Worm (Caenorhabditis elegans) whole organism, L4/young adult: ENCODE measurements around the gene npr-32.

ENCODE experiments used
- W03F9.2 ChIP-seq: fragments of 150-350 bp; optimal IDR thresholded peaks from 2 replicates; lab custom pipeline; 2014; ENCODE audit warnings: missing biosample characterization, missing genetic modification characterization
- dao-5 ChIP-seq: sonication (generic microtip); optimal IDR thresholded peaks from 2 replicates; lab custom pipeline; 2016; ENCODE audit warnings: missing genotype, missing genetic modification characterization, moderate library complexity, missing compliant biosample characterization
- him-1 ChIP-seq: sonication (generic microtip); optimal IDR thresholded peaks from 2 replicates; lab custom pipeline; 2016; ENCODE audit warnings: missing genotype, missing genetic modification reagents, missing genetic modification characterization, missing compliant biosample characterization

DNA sequence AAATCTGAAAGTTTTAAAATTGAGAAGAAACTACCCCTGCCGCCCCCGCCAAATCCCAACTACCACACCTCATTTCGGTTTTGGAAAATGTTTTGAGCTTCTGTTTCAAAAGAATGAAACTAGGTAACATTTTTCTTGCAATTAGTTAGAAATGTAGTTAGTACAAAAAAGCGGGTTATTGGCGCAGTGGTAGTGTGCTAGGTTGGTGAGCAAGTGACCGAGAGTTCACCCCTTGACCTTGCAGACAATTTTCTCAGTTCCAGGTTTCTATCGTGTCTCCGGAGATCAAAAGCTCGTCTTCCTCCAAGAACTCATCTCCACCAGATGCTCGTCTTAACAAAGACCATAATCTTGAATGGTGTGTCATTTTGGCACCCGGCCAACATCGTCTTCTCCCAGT, 41.7 kb downstream of the npr-32 start:
- TF ChIP-seq him-1, result no peak
- TF ChIP-seq dao-5 (tag; lab: Kevin White, UChicago), result no peak
- no peak for TF ChIP-seq W03F9.2 (tag; lab: Kevin White, UChicago)
